In the genomic region with DNA sequence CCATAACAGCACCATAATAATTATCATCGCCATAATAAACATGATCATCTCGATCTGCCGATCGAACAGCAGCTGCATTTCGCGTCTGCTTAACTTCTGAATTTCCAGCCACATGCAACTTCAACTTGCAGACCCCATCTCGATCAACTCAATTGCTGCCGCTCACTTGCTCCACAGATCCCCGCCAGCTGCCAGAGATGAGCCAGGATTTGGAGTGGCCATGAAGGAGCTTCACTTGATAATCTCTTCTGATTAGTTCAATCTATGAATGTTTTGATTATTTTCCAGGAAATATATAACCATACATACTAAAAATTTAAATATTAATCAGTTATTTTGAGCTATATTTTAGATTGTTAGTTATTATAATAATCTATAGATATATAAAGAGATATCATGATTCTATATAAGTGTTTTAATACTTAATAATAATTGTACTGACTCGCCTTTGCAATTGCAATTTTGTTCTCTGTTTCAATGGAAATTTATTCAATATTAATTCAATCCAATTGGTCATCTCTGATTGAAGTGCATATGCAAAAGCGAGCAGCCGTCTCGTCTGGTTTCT, we compare ENCODE assay signal across 1 fruit fly cellular context.
TF ChIP-seq lines count a peak whose summit lies in the region.

No protein-coding gene starts in this region.

TF ChIP-seq in whole organism, prepupa, 60 proteins besides CTCF, POLR2A, EP300 and RAD21 (continued from another document):
- TF ChIP-seq CG8119 (GFP tag; IDR thresholded peaks at IDR 0.05; lab: Robert Waterston, UW) (0 out of 3 replicates have a peak, but pooled peaks have one; percentile 14), esn (GFP tag; optimal IDR thresholded peaks at IDR 0.05; lab: Kevin White, UChicago) (no peak), ss (GFP tag; optimal IDR thresholded peaks at IDR 0.05; lab: Kevin White, UChicago) (peak in 1 of 2 experiments; percentile 15), spab (GFP tag; optimal IDR thresholded peaks at IDR 0.05; lab: Kevin White, UChicago) (peak; percentile 29), Hr38 (GFP tag; optimal IDR thresholded peaks at IDR 0.05; lab: Kevin White, UChicago) (no peak), fd59A (GFP tag; optimal IDR thresholded peaks at IDR 0.05; lab: Kevin White, UChicago) (no peak), CG4318 (GFP tag; optimal IDR thresholded peaks at IDR 0.05; lab: Kevin White, UChicago) (peak; percentile 37), Blimp-1 (GFP tag; optimal IDR thresholded peaks at IDR 0.05; lab: Kevin White, UChicago) (no peak), Eip78C (GFP tag; lab: Kevin White, UChicago) (no peak), CG7368 (GFP tag; optimal IDR thresholded peaks at IDR 0.05; lab: Kevin White, UChicago) (no peak), CG11294 (GFP tag; IDR thresholded peaks at IDR 0.05; lab: Robert Waterston, UW) (no peak), CG6792 (GFP tag; optimal IDR thresholded peaks at IDR 0.05; lab: Kevin White, UChicago) (no peak), Smox (GFP tag; optimal IDR thresholded peaks at IDR 0.05; lab: Kevin White, UChicago) (no peak)
